Fruit fly (Drosophila melanogaster) whole organism, wandering third instar larva: Measurements from ENCODE around the gene CG42740.

ENCODE experiments used
- Abd-B ChIP-seq: fragments of >200 bp; optimal IDR thresholded peaks from 2 replicates; lab custom pipeline; 2017; ENCODE audit warnings: missing biosample characterization, missing genetic modification characterization
- CG9705 ChIP-seq: fragments of 200-800 bp; sonication (Bioruptor generic); optimal IDR thresholded peaks from 2 replicates; lab custom pipeline; 2018; ENCODE audit warnings: missing biosample characterization, mild to moderate bottlenecking, missing genetic modification characterization
- Dif ChIP-seq: fragments of 200-275, 200-300 bp; sonication (Bioruptor generic); optimal IDR thresholded peaks from 2 replicates; lab custom pipeline; 2018; ENCODE audit warnings: missing biosample characterization, missing genetic modification characterization; ENCODE audit not compliant: partially characterized antibody
- GATAd ChIP-seq: sonication (Bioruptor generic); optimal IDR thresholded peaks from 2 replicates; lab custom pipeline; 2016; ENCODE audit warnings: missing biosample characterization, missing genetic modification characterization
- Jra ChIP-seq: sonication (Bioruptor generic); optimal IDR thresholded peaks from 2 replicates; lab custom pipeline; 2016; ENCODE audit warnings: missing biosample characterization, missing genetic modification characterization
- Myc ChIP-seq: fragments of >200 bp; optimal IDR thresholded peaks from 2 replicates; lab custom pipeline; 2017
- N ChIP-seq: fragments of >200 bp; optimal IDR thresholded peaks from 2 replicates; lab custom pipeline; 2018; ENCODE audit warnings: missing biosample characterization, missing external identifiers, missing genetic modification characterization
- br ChIP-seq: fragments of 200-800 bp; sonication (Bioruptor generic); optimal IDR thresholded peaks from 2 replicates; lab custom pipeline; 2016; ENCODE audit warnings: missing biosample characterization, missing genetic modification characterization
- dsf ChIP-seq: sonication (Bioruptor generic); optimal IDR thresholded peaks from 2 replicates; lab custom pipeline; 2016; ENCODE audit warnings: missing biosample characterization, missing genetic modification characterization, borderline replicate concordance
- lola ChIP-seq: fragments of >200 bp; optimal IDR thresholded peaks from 2 replicates; lab custom pipeline; 2017; ENCODE audit warnings: missing biosample characterization, missing genetic modification characterization
- psq ChIP-seq: fragments of 200-800 bp; sonication (Bioruptor generic); optimal IDR thresholded peaks from 3 replicates; lab custom pipeline; 2017; ENCODE audit warnings: missing biosample characterization, mild to moderate bottlenecking, missing genetic modification characterization, moderate library complexity
- sage ChIP-seq: fragments of 200-800 bp; sonication (Bioruptor generic); optimal IDR thresholded peaks from 2 replicates; lab custom pipeline; 2016; ENCODE audit warnings: missing biosample characterization, mild to moderate bottlenecking, missing genetic modification characterization
- usp ChIP-seq: fragments of >200 bp; optimal IDR thresholded peaks from 2 replicates; lab custom pipeline; 2017; ENCODE audit warnings: missing biosample characterization, missing genetic modification characterization

dm6 chr3R:30431258-30432114, 8.7 kb upstream of the CG42740 start, which contains the start of gene CG15534:
- no peak for TF ChIP-seq psq (GFP tag; lab: Kevin White, UChicago)
- no peak for TF ChIP-seq dsf (GFP tag; lab: Kevin White, UChicago)
- TF ChIP-seq sage (GFP tag; lab: Kevin White, UChicago) = no peak
- TF ChIP-seq GATAd (GFP tag; lab: Kevin White, UChicago) = no peak
- TF ChIP-seq lola = no peak
- no peak for TF ChIP-seq Abd-B (GFP tag; lab: Kevin White, UChicago)
- no peak for TF ChIP-seq br
- no peak for TF ChIP-seq CG9705
- no peak for TF ChIP-seq Myc (lab: Kevin White, UChicago)
- TF ChIP-seq N = no peak
- no peak for TF ChIP-seq usp
- TF ChIP-seq Dif (GFP tag; lab: Kevin White, UChicago) = no peak
- no peak for TF ChIP-seq Jra
